Fruit fly (Drosophila melanogaster) whole organism, embryonic: Measurements from ENCODE around the gene dgt6.
A peak's percentile ranks its signal among the peaks of the same experiment; 100 is the strongest.

Experiments
- CG11456 ChIP-seq: fragments of 200-800 bp; sonication (Bioruptor generic); IDR thresholded peaks from 3 replicates; pipeline ENCODE4 v1.3.6; 2022; ENCODE audit warnings: missing biosample characterization, missing genetic modification characterization
- CG11504 ChIP-seq: fragments of 200-800 bp; sonication (Bioruptor generic); optimal IDR thresholded peaks from 3 replicates; lab custom pipeline; 2019; ENCODE audit warnings: missing biosample characterization, mild to moderate bottlenecking, missing genetic modification characterization, moderate library complexity
- CG12942 ChIP-seq: fragments of 200-800 bp; sonication (Bioruptor generic); optimal IDR thresholded peaks from 3 replicates; lab custom pipeline; 2016; ENCODE audit warnings: missing biosample characterization, missing genetic modification characterization
- CG13296 ChIP-seq: fragments of 200-800 bp; sonication (Bioruptor generic); optimal IDR thresholded peaks from 3 replicates; lab custom pipeline; 2018; ENCODE audit warnings: missing biosample characterization, mild to moderate bottlenecking, missing genetic modification characterization
- CG14667 ChIP-seq: fragments of 200-800 bp; sonication (Bioruptor generic); IDR thresholded peaks from 2 replicates; pipeline ENCODE4 v1.3.6; 2022; ENCODE audit warnings: missing biosample characterization, missing genetic modification characterization
- CG1832 ChIP-seq: fragments of 200-800 bp; sonication (Bioruptor generic); optimal IDR thresholded peaks from 2 replicates; lab custom pipeline; 2017; ENCODE audit warnings: missing biosample characterization, mild to moderate bottlenecking, missing genetic modification characterization, inconsistent platforms
- CG2678 ChIP-seq: fragments of 200-800 bp; sonication (Bioruptor generic); optimal IDR thresholded peaks from 3 replicates; lab custom pipeline; 2019; ENCODE audit warnings: missing biosample characterization, mild to moderate bottlenecking, missing genetic modification characterization, moderate library complexity
- CG31224 ChIP-seq: fragments of 200-800 bp; sonication (Bioruptor generic); IDR thresholded peaks from 2 replicates; pipeline ENCODE4 v1.3.6; 2022; ENCODE audit warnings: missing biosample characterization, missing genetic modification characterization
- CG32532 ChIP-seq: fragments of 200-800 bp; sonication (Bioruptor generic); IDR thresholded peaks from 2 replicates; pipeline ENCODE4 v1.3.6; 2022; ENCODE audit warnings: missing biosample characterization, missing genetic modification characterization
- CG4360 ChIP-seq: fragments of 200-800 bp; sonication (Bioruptor generic); IDR thresholded peaks from 2 replicates; pipeline ENCODE4 v1.3.6; 2022; ENCODE audit warnings: missing biosample characterization, missing genetic modification characterization
- CG7357 ChIP-seq: fragments of 200-800 bp; sonication (Bioruptor generic); IDR thresholded peaks from 3 replicates; pipeline ENCODE4 v1.3.6; 2022; ENCODE audit warnings: missing biosample characterization, missing genetic modification characterization
- CG7556 ChIP-seq: fragments of 200-800 bp; sonication (Bioruptor generic); optimal IDR thresholded peaks from 2 replicates; lab custom pipeline; 2017; ENCODE audit warnings: missing biosample characterization, mild to moderate bottlenecking, missing genetic modification characterization
- CG9215 ChIP-seq: fragments of 200-800 bp; sonication (Bioruptor generic); IDR thresholded peaks from 2 replicates; pipeline ENCODE4 v1.3.6; 2022; ENCODE audit warnings: missing biosample characterization, missing genetic modification characterization
- CG9932 ChIP-seq: fragments of 200-800 bp; sonication (Bioruptor generic); IDR thresholded peaks from 2 replicates; pipeline ENCODE4 v1.3.6; 2022; ENCODE audit warnings: missing biosample characterization, missing genetic modification characterization
- CrebB ChIP-seq: fragments of 200-800 bp; sonication (Bioruptor generic); optimal IDR thresholded peaks from 3 replicates; lab custom pipeline; 2018; ENCODE audit warnings: missing biosample characterization, mild to moderate bottlenecking, missing genetic modification characterization
- D19A ChIP-seq: fragments of 200-800 bp; optimal IDR thresholded peaks from 3 replicates; lab custom pipeline; 2019; ENCODE audit warnings: missing biosample characterization, mild to moderate bottlenecking, missing genetic modification characterization, moderate library complexity
- Drgx ChIP-seq: fragments of 200-800 bp; sonication (Bioruptor generic); IDR thresholded peaks from 2 replicates; pipeline ENCODE4 v1.3.6; 2022; ENCODE audit warnings: missing biosample characterization, missing genetic modification characterization
- Gug ChIP-seq: fragments of 200-800 bp; sonication (Bioruptor generic); IDR thresholded peaks from 4 replicates; pipeline ENCODE4 v1.3.6; 2022; ENCODE audit warnings: missing biosample characterization, missing genetic modification characterization
- H2.0 ChIP-seq: fragments of 200-800 bp; sonication (Bioruptor generic); IDR thresholded peaks from 2 replicates; pipeline ENCODE4 v1.3.6; 2022; ENCODE audit warnings: missing biosample characterization, missing genetic modification characterization
- HHEX ChIP-seq: fragments of 200-800 bp; sonication (Bioruptor generic); optimal IDR thresholded peaks from 3 replicates; lab custom pipeline; 2017; ENCODE audit warnings: missing biosample characterization, mild to moderate bottlenecking, missing genetic modification characterization, missing genetic modification reagents
- HmgD ChIP-seq: fragments of 200-800 bp; sonication (Bioruptor generic); optimal IDR thresholded peaks from 3 replicates; lab custom pipeline; 2016; ENCODE audit warnings: missing biosample characterization, missing genetic modification characterization
- Hr3 ChIP-seq: fragments of 200-800 bp; sonication (Bioruptor generic); optimal IDR thresholded peaks from 3 replicates; lab custom pipeline; 2016; ENCODE audit warnings: missing biosample characterization, missing genetic modification characterization
- Myb ChIP-seq: fragments of 200-800 bp; sonication (Bioruptor generic); optimal IDR thresholded peaks from 2 replicates; lab custom pipeline; 2016; ENCODE audit warnings: missing biosample characterization, missing genetic modification characterization
- NC2β ChIP-seq: fragments of 200-800 bp; sonication (Bioruptor generic); optimal IDR thresholded peaks from 2 replicates; lab custom pipeline; 2016; ENCODE audit warnings: missing biosample characterization, missing genetic modification characterization
- Six4 ChIP-seq: fragments of 200-800 bp; sonication (Bioruptor generic); optimal IDR thresholded peaks from 2 replicates; lab custom pipeline; 2016; ENCODE audit warnings: missing biosample characterization, missing genetic modification characterization
- Stat92E ChIP-seq, 3 experiments: fragments of >200 bp in 2 of 3; fragments of 200-800 bp in 1 of 3; sonication (Bioruptor generic) in 1 of 3; optimal IDR thresholded peaks; 2 replicates each; lab custom pipeline; 2017 to 2019; ENCODE audit warnings: missing biosample characterization in 3 of 3, missing genetic modification characterization in 3 of 3, mild to moderate bottlenecking in 1 of 3, moderate library complexity in 1 of 3
- ac ChIP-seq: fragments of 200-800 bp; sonication (Bioruptor generic); optimal IDR thresholded peaks from 3 replicates; lab custom pipeline; 2017; ENCODE audit warnings: missing biosample characterization, mild to moderate bottlenecking, missing genetic modification characterization
- bowl ChIP-seq: fragments of 200-800 bp; sonication (Bioruptor generic); IDR thresholded peaks from 2 replicates; pipeline ENCODE4 v1.3.6; 2022; ENCODE audit warnings: missing biosample characterization, missing genetic modification characterization
- br ChIP-seq: fragments of >200 bp; optimal IDR thresholded peaks from 2 replicates; lab custom pipeline; 2017
- da ChIP-seq: fragments of 200-800 bp; sonication (Bioruptor generic); optimal IDR thresholded peaks from 2 replicates; lab custom pipeline; 2016; ENCODE audit warnings: missing biosample characterization, missing genetic modification characterization
- ems ChIP-seq: fragments of 200-800 bp; sonication (Bioruptor generic); optimal IDR thresholded peaks from 3 replicates; lab custom pipeline; 2016; ENCODE audit warnings: missing biosample characterization, missing genetic modification characterization
- eve ChIP-seq, 2 experiments: fragments of >200 bp; optimal IDR thresholded peaks; 2 replicates each; lab custom pipeline; 2017; ENCODE audit warnings: missing biosample characterization in 2 of 2, missing genetic modification characterization in 2 of 2
- gro ChIP-seq: fragments of 200-800 bp; sonication (Bioruptor generic); optimal IDR thresholded peaks from 2 replicates; lab custom pipeline; 2016; ENCODE audit warnings: missing biosample characterization, missing genetic modification characterization
- her ChIP-seq: fragments of 200-800 bp; sonication (Bioruptor generic); optimal IDR thresholded peaks from 2 replicates; lab custom pipeline; 2016; ENCODE audit warnings: missing biosample characterization, missing genetic modification characterization
- hth ChIP-seq: fragments of >200 bp; optimal IDR thresholded peaks from 2 replicates; lab custom pipeline; 2017; ENCODE audit warnings: inconsistent platforms
- inv ChIP-seq: fragments of 200-800 bp; sonication (Bioruptor generic); IDR thresholded peaks from 2 replicates; pipeline ENCODE4 v1.3.6; 2022; ENCODE audit warnings: missing biosample characterization, missing genetic modification characterization; ENCODE audit not compliant: partially characterized antibody
- jumu ChIP-seq: fragments of 200-800 bp; sonication (Bioruptor generic); optimal IDR thresholded peaks from 3 replicates; lab custom pipeline; 2016; ENCODE audit warnings: missing biosample characterization, missing genetic modification characterization
- lola ChIP-seq, 3 experiments: fragments of >200 bp in 2 of 3; fragments of 200-800 bp in 1 of 3; sonication (Bioruptor generic) in 1 of 3; optimal IDR thresholded peaks; 2 replicates each; lab custom pipeline; 2017 to 2019; ENCODE audit warnings: missing biosample characterization in 3 of 3, missing genetic modification characterization in 3 of 3, mild to moderate bottlenecking in 1 of 3, moderate library complexity in 1 of 3
- nerfin-1 ChIP-seq: fragments of 200-800 bp; sonication (Bioruptor generic); optimal IDR thresholded peaks from 3 replicates; lab custom pipeline; 2019; ENCODE audit warnings: missing biosample characterization, mild to moderate bottlenecking, missing genetic modification characterization, moderate library complexity
- onecut ChIP-seq: fragments of 200-800 bp; sonication (Bioruptor generic); IDR thresholded peaks from 2 replicates; pipeline ENCODE4 v1.3.6; 2022; ENCODE audit warnings: missing biosample characterization, missing genetic modification characterization
- pb ChIP-seq: fragments of 200-800 bp; sonication (Bioruptor generic); optimal IDR thresholded peaks from 3 replicates; lab custom pipeline; 2016; ENCODE audit warnings: missing biosample characterization, missing genetic modification characterization
- row ChIP-seq: fragments of 200-800 bp; sonication (Bioruptor generic); IDR thresholded peaks from 3 replicates; pipeline ENCODE4 v1.3.6; 2022; ENCODE audit warnings: missing biosample characterization, missing genetic modification characterization
- sc ChIP-seq, 3 experiments: fragments of >200 bp in 2 of 3; fragments of 200-800 bp in 1 of 3; sonication (Bioruptor generic) in 1 of 3; optimal IDR thresholded peaks; 2 replicates in 2 of 3; 3 replicates in 1 of 3; lab custom pipeline; 2017; ENCODE audit warnings: mild to moderate bottlenecking in 1 of 3, missing biosample characterization in 1 of 3, missing genetic modification characterization in 1 of 3, missing genetic modification reagents in 1 of 3
- sens ChIP-seq: fragments of 200-800 bp; sonication (Bioruptor generic); peaks from one replicate; lab custom pipeline; 2016; ENCODE audit warnings: missing biosample characterization, missing genetic modification characterization
- seq ChIP-seq: fragments of 200-800 bp; sonication (Bioruptor generic); IDR thresholded peaks from 2 replicates; pipeline ENCODE4 v1.3.6; 2022; ENCODE audit warnings: missing biosample characterization, missing genetic modification characterization
- slp2 ChIP-seq: fragments of 200-800 bp; sonication (Bioruptor generic); optimal IDR thresholded peaks from 2 replicates; lab custom pipeline; 2016; ENCODE audit warnings: missing biosample characterization, missing genetic modification characterization
- stwl ChIP-seq: fragments of 200-800 bp; sonication (Bioruptor generic); optimal IDR thresholded peaks from 3 replicates; lab custom pipeline; 2018; ENCODE audit warnings: missing biosample characterization, mild to moderate bottlenecking, missing genetic modification characterization, moderate library complexity
- tio ChIP-seq: fragments of 200-800 bp; sonication (Bioruptor generic); optimal IDR thresholded peaks from 2 replicates; lab custom pipeline; 2017; ENCODE audit warnings: missing biosample characterization, missing genetic modification characterization, inconsistent platforms
- unpg ChIP-seq: fragments of 200-800 bp; sonication (Bioruptor generic); optimal IDR thresholded peaks from 3 replicates; lab custom pipeline; 2018; ENCODE audit warnings: missing biosample characterization, mild to moderate bottlenecking, missing genetic modification characterization, moderate library complexity
- vvl ChIP-seq: fragments of 200-800 bp; sonication (Bioruptor generic); IDR thresholded peaks from 2 replicates; pipeline ENCODE4 v1.3.6; 2022; ENCODE audit warnings: missing biosample characterization, missing genetic modification characterization

The dgt6 gene

DNA sequence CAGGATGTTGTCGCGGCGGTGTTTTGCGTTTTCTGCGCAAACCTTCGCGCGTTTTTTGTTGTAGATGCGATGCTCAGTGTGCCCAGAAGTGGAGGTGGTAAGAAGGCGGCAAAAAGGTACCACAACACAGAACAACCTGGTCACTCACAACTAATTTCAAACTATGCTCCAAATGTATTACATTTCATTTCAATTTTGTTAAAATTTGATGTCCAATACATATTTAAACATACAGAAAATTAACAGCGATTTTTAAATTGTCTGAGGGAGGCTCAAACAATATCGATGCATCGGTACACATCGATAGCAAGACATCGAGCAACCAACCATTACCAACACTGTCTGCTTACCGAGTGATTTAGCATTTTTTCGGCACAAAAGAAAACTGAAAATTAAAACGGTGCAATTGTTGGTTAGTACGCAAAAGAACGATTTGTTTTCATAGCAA, 22.4 kb upstream of the dgt6 start, which contains the start of the genes Slbp and Rpn2 (continued):
- TF ChIP-seq lola (GFP tag; optimal IDR thresholded peaks at IDR 0.05; lab: Kevin White, UChicago) (peak in 1 of 3 experiments; percentile 25), CG13296 (GFP tag; lab: Kevin White, UChicago) (peak; percentile 15), jumu (GFP tag; lab: Kevin White, UChicago) (peak; percentile 76), CrebB (no peak), vvl (GFP tag; lab: Robert Waterston, UW) (peak; percentile 62; the same call in 1 of the 2 replicates), H2.0 (GFP tag; lab: Robert Waterston, UW) (no peak), her (GFP tag; lab: Kevin White, UChicago) (peak; percentile 41), HmgD (GFP tag; lab: Kevin White, UChicago) (peak; percentile 62), CG9215 (GFP tag; lab: Robert Waterston, UW) (no peak), row (GFP tag; lab: Robert Waterston, UW) (peak; percentile 58; the same call in 2 of the 3 replicates), Stat92E (GFP tag; optimal IDR thresholded peaks at IDR 0.05; lab: Kevin White, UChicago) (peak in 1 of 3 experiments; percentile 21), Hr3 (GFP tag; lab: Kevin White, UChicago) (peak; percentile 42), nerfin-1 (tag; lab: Kevin White, UChicago) (peak; percentile 29), CG12942 (GFP tag; lab: Kevin White, UChicago) (peak; percentile 2), sens (peak; percentile 85), CG14667 (no peak), gro (GFP tag; lab: Kevin White, UChicago) (peak; percentile 84), br (no peak)

dm6 chr3R:29151621-29152092, 20.9 kb upstream of the dgt6 start, which contains the start of gene eIF2D:
Gene eIF2D, minus strand, starts transcription at chr3R:29151794.
- peak; percentile 74 for TF ChIP-seq CG2678 (tag; lab: Kevin White, UChicago)
- no peak for TF ChIP-seq CG11504 (tag; lab: Kevin White, UChicago)
- TF ChIP-seq seq (GFP tag; lab: Robert Waterston, UW): 0 out of 2 replicates have a peak, but pooled peaks have one; percentile 42
- TF ChIP-seq CG9932 (GFP tag; lab: Robert Waterston, UW): peak; percentile 62
- TF ChIP-seq D19A (tag; lab: Kevin White, UChicago): no peak
- TF ChIP-seq hth (lab: Kevin White, UChicago): no peak
- TF ChIP-seq Myb (GFP tag; lab: Kevin White, UChicago): peak; percentile 44
- no peak; the same call in 1 of the 2 replicates for TF ChIP-seq CG31224 (GFP tag; lab: Robert Waterston, UW)
- TF ChIP-seq Six4 (GFP tag; lab: Kevin White, UChicago): peak; percentile 51
- TF ChIP-seq CG7357 (GFP tag; lab: Robert Waterston, UW): no peak
- no peak for TF ChIP-seq unpg (GFP tag; lab: Kevin White, UChicago)
- no peak for TF ChIP-seq tio
- TF ChIP-seq sc (optimal IDR thresholded peaks at IDR 0.05; lab: Kevin White, UChicago): no peak
- TF ChIP-seq sc (GFP tag; optimal IDR thresholded peaks at IDR 0.05; lab: Kevin White, UChicago): no peak
- peak; percentile 44 for TF ChIP-seq onecut (GFP tag; lab: Robert Waterston, UW)
- no peak for TF ChIP-seq stwl
- peak; percentile 27 for TF ChIP-seq ems (GFP tag; lab: Kevin White, UChicago)
- no peak for TF ChIP-seq bowl (GFP tag; lab: Robert Waterston, UW)
- TF ChIP-seq HHEX (GFP tag; lab: Kevin White, UChicago): peak; percentile 55
- TF ChIP-seq CG7556 (GFP tag; lab: Kevin White, UChicago): peak; percentile 66
- TF ChIP-seq NC2β: peak; percentile 5
- TF ChIP-seq pb (GFP tag; lab: Kevin White, UChicago): no peak
- TF ChIP-seq Drgx (GFP tag; lab: Robert Waterston, UW): peak; percentile 48
- TF ChIP-seq eve (GFP tag; optimal IDR thresholded peaks at IDR 0.05; lab: Kevin White, UChicago): no peak
- TF ChIP-seq slp2: peak; percentile 58
- TF ChIP-seq CG11456 (GFP tag; lab: Robert Waterston, UW): 0 out of 3 replicates have a peak, but pooled peaks have one; percentile 57
- TF ChIP-seq inv: no peak
- peak; percentile 27 for TF ChIP-seq Hr3 (GFP tag; lab: Kevin White, UChicago)
- no peak for TF ChIP-seq br
- TF ChIP-seq ac (GFP tag; lab: Kevin White, UChicago): peak; percentile 24
- 0 out of 2 replicates have a peak, but pooled peaks have one; percentile 34 for TF ChIP-seq CG4360
- TF ChIP-seq CG32532: peak; percentile 68
- 0 out of 4 replicates have a peak, but pooled peaks have one; percentile 8 for TF ChIP-seq Gug (GFP tag; lab: Robert Waterston, UW)
- no peak for TF ChIP-seq CG1832 (GFP tag; lab: Kevin White, UChicago)
- no peak for TF ChIP-seq da
